Worm (Caenorhabditis elegans) whole organism, young adult: Measurements from ENCODE around the gene srh-300.

Source experiments
- B0336.3 ChIP-seq: fragments of 200-800 bp; sonication (Bioruptor generic); IDR thresholded peaks from 2 replicates; pipeline ENCODE4 v1.3.6; 2022; ENCODE audit warnings: missing genetic modification characterization, missing compliant biosample characterization
- F49E8.2 ChIP-seq: sonication (generic microtip); optimal IDR thresholded peaks from 3 replicates; lab custom pipeline; 2017; ENCODE audit warnings: missing genetic modification characterization, mild to moderate bottlenecking, missing compliant biosample characterization, antibody characterized with exemption, moderate library complexity; ENCODE audit not compliant: insufficient read depth
- ceh-27 ChIP-seq: fragments of 200-800 bp; sonication (Bioruptor generic); optimal IDR thresholded peaks from 2 replicates; lab custom pipeline; 2018; ENCODE audit warnings: mild to moderate bottlenecking, missing genetic modification characterization, moderate library complexity, missing compliant biosample characterization
- egl-18 ChIP-seq: fragments of 200-800 bp; sonication (Bioruptor generic); IDR thresholded peaks from 2 replicates; pipeline ENCODE4 v1.3.6; 2022; ENCODE audit warnings: missing genetic modification reagents, missing genetic modification characterization, missing compliant biosample characterization
- egl-44 ChIP-seq: fragments of 200-800 bp; sonication (Bioruptor generic); IDR thresholded peaks from 2 replicates; pipeline ENCODE4 v1.3.6; 2022; ENCODE audit warnings: missing genetic modification reagents, missing genetic modification characterization, missing compliant biosample characterization
- lsy-27 ChIP-seq: sonication (generic microtip); optimal IDR thresholded peaks from 2 replicates; lab custom pipeline; 2017; ENCODE audit warnings: missing genetic modification characterization, mild to moderate bottlenecking, missing compliant biosample characterization, antibody characterized with exemption, missing genotype, borderline replicate concordance; ENCODE audit not compliant: insufficient read depth
- madf-3 ChIP-seq: fragments of 200-800 bp; sonication (Bioruptor generic); IDR thresholded peaks from 2 replicates; pipeline ENCODE4 v1.3.6; 2022; ENCODE audit warnings: missing genetic modification reagents, missing genetic modification characterization, missing compliant biosample characterization
- snpc-1.3 ChIP-seq: sonication (generic microtip); optimal IDR thresholded peaks from 2 replicates; lab custom pipeline; 2017; ENCODE audit warnings: missing genetic modification characterization, mild to moderate bottlenecking, missing compliant biosample characterization, antibody characterized with exemption, moderate library complexity, missing genotype, missing genetic modification reagents; ENCODE audit not compliant: insufficient read depth
- unc-130 ChIP-seq: sonication (generic microtip); optimal IDR thresholded peaks from 2 replicates; lab custom pipeline; 2016; ENCODE audit warnings: missing genetic modification reagents, missing genetic modification characterization, missing compliant biosample characterization

DNA sequence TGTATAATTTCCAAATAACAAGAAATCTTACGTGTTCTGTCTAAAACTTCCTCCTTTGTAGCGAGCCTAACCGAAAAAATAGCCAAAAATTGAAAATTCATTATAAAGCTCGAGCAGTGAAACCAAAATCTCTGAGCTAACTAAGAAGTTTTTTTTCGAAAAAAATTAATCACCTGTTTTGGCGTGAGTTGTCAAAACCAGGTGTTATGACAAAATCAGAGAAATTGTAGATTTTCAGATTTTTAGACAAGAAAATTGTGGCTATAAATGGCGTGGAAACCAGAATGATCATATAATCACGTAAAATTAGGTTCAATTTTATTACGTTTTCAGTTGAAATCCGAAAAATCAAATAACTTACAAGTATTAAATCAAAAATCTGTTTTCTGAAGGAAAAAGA is 48.8 kb upstream of the srh-300 start, which contains the start of gene sre-21:
- TF ChIP-seq egl-44 (GFP tag; lab: Robert Waterston, UW) (no peak), lsy-27 (tag; lab: Kevin White, UChicago) (no peak), unc-130 (GFP tag; lab: Kevin White, UChicago) (no peak), B0336.3 (GFP tag; lab: Robert Waterston, UW) (no peak), snpc-1.3 (tag; lab: Kevin White, UChicago) (no peak), ceh-27 (GFP tag; lab: Kevin White, UChicago) (no peak), madf-3 (GFP tag; lab: Robert Waterston, UW) (no peak), F49E8.2 (tag; lab: Kevin White, UChicago) (no peak), egl-18 (GFP tag; lab: Robert Waterston, UW) (no peak)
